Fruit fly (Drosophila melanogaster) whole organism, embryonic: ENCODE measurements around the gene CG5188.

Experiments
- ATbp ChIP-seq: fragments of 200-800 bp; sonication (Bioruptor generic); optimal IDR thresholded peaks from 2 replicates; lab custom pipeline; 2017; ENCODE audit warnings: missing biosample characterization, mild to moderate bottlenecking, missing genetic modification characterization, missing genetic modification reagents
- Asciz ChIP-seq: fragments of 200-800 bp; sonication (Bioruptor generic); optimal IDR thresholded peaks from 2 replicates; lab custom pipeline; 2017; ENCODE audit warnings: missing biosample characterization, mild to moderate bottlenecking, missing genetic modification characterization, missing genetic modification reagents
- Atf6 ChIP-seq: fragments of 200-800 bp; sonication (Bioruptor generic); IDR thresholded peaks from 2 replicates; pipeline ENCODE4 v1.3.6; 2022; ENCODE audit warnings: missing biosample characterization, missing genetic modification characterization
- B-H2 ChIP-seq: fragments of 200-800 bp; sonication (Bioruptor generic); optimal IDR thresholded peaks from 2 replicates; lab custom pipeline; 2018; ENCODE audit warnings: missing biosample characterization, mild to moderate bottlenecking, missing genetic modification characterization
- CG10267 ChIP-seq: fragments of 200-800 bp; sonication (Bioruptor generic); optimal IDR thresholded peaks from 2 replicates; lab custom pipeline; 2018; ENCODE audit warnings: missing biosample characterization, mild to moderate bottlenecking, missing genetic modification characterization, moderate library complexity
- CG10979 ChIP-seq: fragments of 200-800 bp; sonication (Bioruptor generic); optimal IDR thresholded peaks from 2 replicates; lab custom pipeline; 2018; ENCODE audit warnings: missing biosample characterization, mild to moderate bottlenecking, missing genetic modification characterization, moderate library complexity
- CG12104 ChIP-seq: fragments of 200-800 bp; sonication (Bioruptor generic); optimal IDR thresholded peaks from 3 replicates; lab custom pipeline; 2016; ENCODE audit warnings: missing biosample characterization, missing genetic modification characterization
- CG12219 ChIP-seq: fragments of 200-800 bp; sonication (Bioruptor generic); optimal IDR thresholded peaks from 3 replicates; lab custom pipeline; 2018; ENCODE audit warnings: missing biosample characterization, mild to moderate bottlenecking, missing genetic modification characterization
- CG15011 ChIP-seq: fragments of 200-800 bp; sonication (Bioruptor generic); optimal IDR thresholded peaks from 3 replicates; lab custom pipeline; 2018; ENCODE audit warnings: missing biosample characterization, mild to moderate bottlenecking, missing genetic modification characterization
- CG15696 ChIP-seq: fragments of 200-800 bp; sonication (Bioruptor generic); optimal IDR thresholded peaks from 2 replicates; lab custom pipeline; 2019; ENCODE audit warnings: missing biosample characterization, mild to moderate bottlenecking, missing genetic modification characterization, moderate library complexity
- CG17361 ChIP-seq: fragments of 200-800 bp; sonication (Bioruptor generic); IDR thresholded peaks from 3 replicates; pipeline ENCODE4 v1.3.6; 2022; ENCODE audit warnings: missing biosample characterization, missing genetic modification characterization
- CG17385 ChIP-seq: fragments of 200-800 bp; sonication (Bioruptor generic); optimal IDR thresholded peaks from 3 replicates; lab custom pipeline; 2018; ENCODE audit warnings: missing biosample characterization, mild to moderate bottlenecking, missing genetic modification characterization
- CG17568 ChIP-seq: fragments of 200-800 bp; sonication (Bioruptor generic); optimal IDR thresholded peaks from 2 replicates; lab custom pipeline; 2018; ENCODE audit warnings: missing biosample characterization, mild to moderate bottlenecking, missing genetic modification characterization, moderate library complexity
- CG2712 ChIP-seq: fragments of 200-800 bp; optimal IDR thresholded peaks from 3 replicates; lab custom pipeline; 2019; ENCODE audit warnings: missing biosample characterization, mild to moderate bottlenecking, missing genetic modification characterization, moderate library complexity
- CG34422 ChIP-seq: fragments of 200-800 bp; sonication (Bioruptor generic); IDR thresholded peaks from 3 replicates; pipeline ENCODE4 v1.3.6; 2022; ENCODE audit warnings: missing biosample characterization, missing genetic modification characterization
- CG4404 ChIP-seq: fragments of 200-800 bp; sonication (Bioruptor generic); IDR thresholded peaks from 2 replicates; pipeline ENCODE4 v1.3.6; 2022; ENCODE audit warnings: missing biosample characterization, missing genetic modification characterization
- CG4854 ChIP-seq: fragments of 200-800 bp; sonication (Bioruptor generic); optimal IDR thresholded peaks from 2 replicates; lab custom pipeline; 2016; ENCODE audit warnings: missing biosample characterization, missing genetic modification characterization, inconsistent platforms
- CG7556 ChIP-seq: fragments of 200-800 bp; sonication (Bioruptor generic); optimal IDR thresholded peaks from 2 replicates; lab custom pipeline; 2017; ENCODE audit warnings: missing biosample characterization, mild to moderate bottlenecking, missing genetic modification characterization
- CG7987 ChIP-seq: fragments of 200-800 bp; sonication (Bioruptor generic); optimal IDR thresholded peaks from 2 replicates; lab custom pipeline; 2018; ENCODE audit warnings: missing biosample characterization, mild to moderate bottlenecking, missing genetic modification characterization, moderate library complexity
- Camta ChIP-seq: fragments of 200-800 bp; sonication (Bioruptor generic); optimal IDR thresholded peaks from 2 replicates; lab custom pipeline; 2016; ENCODE audit warnings: missing biosample characterization, missing genetic modification characterization
- Dref ChIP-seq: fragments of 200-800 bp; sonication (Bioruptor generic); IDR thresholded peaks from 2 replicates; pipeline ENCODE4 v1.3.6; 2022; ENCODE audit warnings: missing biosample characterization, missing genetic modification characterization
- ERR ChIP-seq: fragments of 200-800 bp; sonication (Bioruptor generic); optimal IDR thresholded peaks from 2 replicates; lab custom pipeline; 2016; ENCODE audit warnings: missing biosample characterization, missing genetic modification characterization
- Fer1 ChIP-seq: fragments of 200-800 bp; sonication (Bioruptor generic); optimal IDR thresholded peaks from 2 replicates; lab custom pipeline; 2017; ENCODE audit warnings: missing biosample characterization, mild to moderate bottlenecking, missing genetic modification characterization
- Hey ChIP-seq: fragments of 200-800 bp; sonication (Bioruptor generic); optimal IDR thresholded peaks from 3 replicates; lab custom pipeline; 2018; ENCODE audit warnings: missing biosample characterization, mild to moderate bottlenecking, missing genetic modification characterization
- Hmr ChIP-seq: fragments of 200-800 bp; sonication (Bioruptor generic); optimal IDR thresholded peaks from 3 replicates; lab custom pipeline; 2017; ENCODE audit warnings: mild to moderate bottlenecking, missing biosample characterization, missing genetic modification reagents, missing genetic modification characterization
- Hr51 ChIP-seq, 2 experiments: fragments of 200-800 bp; sonication (Bioruptor generic); optimal IDR thresholded peaks; 2 replicates in 1 of 2; 3 replicates in 1 of 2; lab custom pipeline; 2016 to 2018; ENCODE audit warnings: missing biosample characterization in 2 of 2, missing genetic modification characterization in 2 of 2, mild to moderate bottlenecking in 1 of 2, moderate library complexity in 1 of 2
- Myb ChIP-seq: fragments of 200-800 bp; sonication (Bioruptor generic); optimal IDR thresholded peaks from 2 replicates; lab custom pipeline; 2016; ENCODE audit warnings: missing biosample characterization, missing genetic modification characterization
- NFAT ChIP-seq: fragments of 200-800 bp; sonication (Bioruptor generic); IDR thresholded peaks from 2 replicates; pipeline ENCODE4 v1.3.6; 2022; ENCODE audit warnings: missing biosample characterization, missing genetic modification characterization
- Neu2 ChIP-seq: fragments of 200-800 bp; sonication (Bioruptor generic); optimal IDR thresholded peaks from 3 replicates; lab custom pipeline; 2016; ENCODE audit warnings: missing biosample characterization, missing genetic modification characterization, borderline replicate concordance
- Oli ChIP-seq: fragments of 200-800 bp; sonication (Bioruptor generic); optimal IDR thresholded peaks from 2 replicates; lab custom pipeline; 2018; ENCODE audit warnings: missing biosample characterization, mild to moderate bottlenecking, missing genetic modification characterization, moderate library complexity
- Six4 ChIP-seq: fragments of 200-800 bp; sonication (Bioruptor generic); optimal IDR thresholded peaks from 2 replicates; lab custom pipeline; 2016; ENCODE audit warnings: missing biosample characterization, missing genetic modification characterization
- Sox100B ChIP-seq: fragments of 200-800 bp; sonication (Bioruptor generic); optimal IDR thresholded peaks from 3 replicates; lab custom pipeline; 2018; ENCODE audit warnings: missing biosample characterization, mild to moderate bottlenecking, missing genetic modification characterization
- Sox102F ChIP-seq: fragments of 200-800 bp; sonication (Bioruptor generic); optimal IDR thresholded peaks from 2 replicates; lab custom pipeline; 2018; ENCODE audit warnings: missing biosample characterization, mild to moderate bottlenecking, missing genetic modification characterization, moderate library complexity
- Spps ChIP-seq: fragments of 200-800 bp; sonication (Bioruptor generic); optimal IDR thresholded peaks from 2 replicates; lab custom pipeline; 2018; ENCODE audit warnings: missing biosample characterization, mild to moderate bottlenecking, missing genetic modification characterization
- Ssrp ChIP-seq: fragments of 200-800 bp; sonication (Bioruptor generic); optimal IDR thresholded peaks from 2 replicates; lab custom pipeline; 2018; ENCODE audit warnings: missing biosample characterization, mild to moderate bottlenecking, missing genetic modification characterization, moderate library complexity
- az2 ChIP-seq: fragments of 200-800 bp; sonication (Bioruptor generic); optimal IDR thresholded peaks from 3 replicates; lab custom pipeline; 2016; ENCODE audit warnings: missing biosample characterization, missing genetic modification characterization
- btn ChIP-seq: fragments of 200-800 bp; sonication (Bioruptor generic); optimal IDR thresholded peaks from 2 replicates; lab custom pipeline; 2016; ENCODE audit warnings: missing biosample characterization, missing genetic modification characterization
- cwo ChIP-seq: fragments of 200-800 bp; sonication (Bioruptor generic); optimal IDR thresholded peaks from 3 replicates; lab custom pipeline; 2017; ENCODE audit warnings: missing biosample characterization, missing genetic modification characterization, mild to moderate bottlenecking, moderate library complexity, missing genetic modification reagents
- danr ChIP-seq: fragments of 200-800 bp; sonication (Bioruptor generic); IDR thresholded peaks from 2 replicates; pipeline ENCODE4 v1.3.6; 2022; ENCODE audit warnings: missing biosample characterization, missing genetic modification characterization
- eve ChIP-seq, 2 experiments: fragments of >200 bp; optimal IDR thresholded peaks; 2 replicates each; lab custom pipeline; 2017; ENCODE audit warnings: missing biosample characterization in 2 of 2, missing genetic modification characterization in 2 of 2
- lab ChIP-seq: fragments of 200-800 bp; sonication (Bioruptor generic); optimal IDR thresholded peaks from 3 replicates; lab custom pipeline; 2017; ENCODE audit warnings: missing biosample characterization, missing genetic modification characterization, mild to moderate bottlenecking, moderate library complexity, missing genetic modification reagents
- nom ChIP-seq: fragments of 200-800 bp; sonication (Bioruptor generic); optimal IDR thresholded peaks from 2 replicates; lab custom pipeline; 2017; ENCODE audit warnings: missing biosample characterization, missing genetic modification characterization, mild to moderate bottlenecking, moderate library complexity, missing genetic modification reagents
- pfk ChIP-seq: fragments of 200-800 bp; sonication (Bioruptor generic); optimal IDR thresholded peaks from 2 replicates; lab custom pipeline; 2018; ENCODE audit warnings: missing biosample characterization, mild to moderate bottlenecking, missing genetic modification characterization, moderate library complexity
- prd ChIP-seq, 3 experiments: fragments of >200 bp in 2 of 3; fragments of 200-800 bp in 1 of 3; sonication (Bioruptor generic) in 1 of 3; optimal IDR thresholded peaks in 2 of 3; IDR thresholded peaks in 1 of 3; 2 replicates in 2 of 3; 3 replicates in 1 of 3; pipeline versions ENCODE4 v1.3.6 to Lab custom; 2017 to 2022; ENCODE audit warnings: missing biosample characterization in 1 of 3, missing genetic modification characterization in 1 of 3
- repo ChIP-seq: fragments of 200-800 bp; sonication (Bioruptor generic); optimal IDR thresholded peaks from 2 replicates; lab custom pipeline; 2016; ENCODE audit warnings: missing biosample characterization, missing genetic modification characterization
- sens ChIP-seq: fragments of 200-800 bp; sonication (Bioruptor generic); peaks from one replicate; lab custom pipeline; 2016; ENCODE audit warnings: missing biosample characterization, missing genetic modification characterization
- so ChIP-seq: fragments of 200-800 bp; sonication (Bioruptor generic); IDR thresholded peaks from 3 replicates; pipeline ENCODE4 v1.3.6; 2022; ENCODE audit warnings: missing biosample characterization, missing genetic modification characterization
- stwl ChIP-seq: fragments of 200-800 bp; sonication (Bioruptor generic); optimal IDR thresholded peaks from 3 replicates; lab custom pipeline; 2018; ENCODE audit warnings: missing biosample characterization, mild to moderate bottlenecking, missing genetic modification characterization, moderate library complexity
- tin ChIP-seq: fragments of 200-800 bp; sonication (Bioruptor generic); optimal IDR thresholded peaks from 3 replicates; lab custom pipeline; 2016; ENCODE audit warnings: missing biosample characterization, missing genetic modification characterization

CG5188 gene

dm6 chr2L:10408122-10408576 lies 20.5 kb upstream of the CG5188 start, which contains the start of the genes Ip259 and RpS27A (continued):
- peak; percentile 70 for TF ChIP-seq Fer1
- peak; percentile 57 for TF ChIP-seq CG4854 (GFP tag; lab: Kevin White, UChicago)
- TF ChIP-seq nom (GFP tag; lab: Kevin White, UChicago): peak; percentile 83
- TF ChIP-seq NFAT: no peak; the same call in 1 of the 2 replicates
- TF ChIP-seq eve (GFP tag; optimal IDR thresholded peaks at IDR 0.05; lab: Kevin White, UChicago): peak in 1 of 2 experiments; percentile 77
- TF ChIP-seq Hey: no peak
- TF ChIP-seq CG10267 (tag; lab: Kevin White, UChicago): peak; percentile 60
- TF ChIP-seq Hmr (GFP tag; lab: Kevin White, UChicago): no peak
- TF ChIP-seq Sox102F (GFP tag; lab: Kevin White, UChicago): no peak
- no peak for TF ChIP-seq ATbp (GFP tag; lab: Kevin White, UChicago)
- no peak for TF ChIP-seq CG4404 (GFP tag; lab: Robert Waterston, UW)
- peak; percentile 74 for TF ChIP-seq sens (GFP tag; lab: Kevin White, UChicago)
- peak; percentile 83; the same call in 2 of the 3 replicates for TF ChIP-seq CG34422 (GFP tag; lab: Robert Waterston, UW)
- peak; percentile 81 for TF ChIP-seq Camta (GFP tag; lab: Kevin White, UChicago)
- TF ChIP-seq CG7556 (GFP tag; lab: Kevin White, UChicago): no peak
- peak; percentile 40; the same call in 1 of the 2 replicates for TF ChIP-seq danr (GFP tag; lab: Robert Waterston, UW)
- peak; percentile 21 for TF ChIP-seq Spps (tag; lab: Kevin White, UChicago)
- TF ChIP-seq Atf6 (GFP tag; lab: Robert Waterston, UW): peak; percentile 66
- TF ChIP-seq Oli (tag; lab: Kevin White, UChicago): no peak
- TF ChIP-seq so (GFP tag; lab: Robert Waterston, UW): peak; percentile 53; the same call in 1 of the 3 replicates
- TF ChIP-seq az2: peak; percentile 55
- peak; percentile 96 for TF ChIP-seq pfk (GFP tag; lab: Kevin White, UChicago)
- peak; percentile 85 for TF ChIP-seq CG12104 (GFP tag; lab: Kevin White, UChicago)
- TF ChIP-seq Neu2: no peak
- TF ChIP-seq Dref (GFP tag; lab: Robert Waterston, UW): peak; percentile 57
- peak; percentile 81 for TF ChIP-seq CG17385 (GFP tag; lab: Kevin White, UChicago)
- TF ChIP-seq B-H2 (GFP tag; lab: Kevin White, UChicago): peak; percentile 86
- peak; percentile 52 for TF ChIP-seq Ssrp (tag; lab: Kevin White, UChicago)
- TF ChIP-seq prd (optimal IDR thresholded peaks at IDR 0.05; lab: Kevin White, UChicago): no peak
- TF ChIP-seq prd (GFP tag; IDR thresholded peaks at IDR 0.05; lab: Robert Waterston, UW): peak; percentile 62; the same call in 2 of the 3 replicates
- TF ChIP-seq btn (GFP tag; lab: Kevin White, UChicago): peak; percentile 32
- TF ChIP-seq CG15696 (tag; lab: Kevin White, UChicago): peak; percentile 42
- peak; percentile 63 for TF ChIP-seq tin
- peak; percentile 91 for TF ChIP-seq CG7987
- peak; percentile 42 for TF ChIP-seq Myb (GFP tag; lab: Kevin White, UChicago)
- TF ChIP-seq CG10979 (tag; lab: Kevin White, UChicago): peak; percentile 57
- peak; percentile 64 for TF ChIP-seq CG17568 (GFP tag; lab: Kevin White, UChicago)
- peak; percentile 75; the same call in 2 of the 3 replicates for TF ChIP-seq CG17361 (GFP tag; lab: Robert Waterston, UW)
- TF ChIP-seq Six4 (GFP tag; lab: Kevin White, UChicago): peak; percentile 7
- TF ChIP-seq CG12219 (GFP tag; lab: Kevin White, UChicago): peak; percentile 56
- TF ChIP-seq Asciz (GFP tag; lab: Kevin White, UChicago): peak; percentile 70
- TF ChIP-seq lab (GFP tag; lab: Kevin White, UChicago): no peak
- TF ChIP-seq Sox100B (GFP tag; lab: Kevin White, UChicago): peak; percentile 66
- peak; percentile 69 for TF ChIP-seq CG15011 (GFP tag; lab: Kevin White, UChicago)
- TF ChIP-seq stwl (tag; lab: Kevin White, UChicago): peak; percentile 30
- TF ChIP-seq cwo (GFP tag; lab: Kevin White, UChicago): no peak
- peak; percentile 79 for TF ChIP-seq CG2712 (tag; lab: Kevin White, UChicago)
- TF ChIP-seq repo (GFP tag; lab: Kevin White, UChicago): peak; percentile 39
- no peak for TF ChIP-seq ERR
- peak in 1 of 2 experiments; percentile 38 for TF ChIP-seq Hr51 (GFP tag; optimal IDR thresholded peaks at IDR 0.05; lab: Kevin White, UChicago)
